Worm (Caenorhabditis elegans): Measurements from ENCODE around the gene odr-4.

Gene odr-4

ce11 chrIII:6690490-6690889 lies 40.1 kb upstream of the odr-4 start (continued):
- no peak for TF ChIP-seq ceh-90 (tag; optimal IDR thresholded peaks at IDR 0.05)
- TF ChIP-seq nhr-76 (tag; optimal IDR thresholded peaks at IDR 0.05): no peak
- TF ChIP-seq aha-1 (tag; optimal IDR thresholded peaks at IDR 0.05): no peak
- no peak for TF ChIP-seq hlh-4 (tag; optimal IDR thresholded peaks at IDR 0.05)
- no peak for TF ChIP-seq lir-3 (tag; optimal IDR thresholded peaks at IDR 0.05; ENCODE audit: poor library complexity)
- no peak for TF ChIP-seq hpl-2 (GFP tag; optimal IDR thresholded peaks at IDR 0.05)
- no peak for TF ChIP-seq xbp-1 (tag; optimal IDR thresholded peaks at IDR 0.05)
- TF ChIP-seq unc-30 (tag; optimal IDR thresholded peaks at IDR 0.05): no peak
- TF ChIP-seq ceh-8 (GFP tag; optimal IDR thresholded peaks at IDR 0.05): no peak
- TF ChIP-seq grh-1 (GFP tag; IDR thresholded peaks at IDR 0.05): no peak
- TF ChIP-seq tbx-2 (tag; optimal IDR thresholded peaks at IDR 0.05): no peak

- TF ChIP-seq irx-1 (tag; optimal IDR thresholded peaks at IDR 0.05) (no peak), pqm-1 (tag; optimal IDR thresholded peaks at IDR 0.05) (peak; percentile 58), lin-35 (GFP tag; optimal IDR thresholded peaks at IDR 0.05) (peak in 1 of 2 experiments; percentile 20), efl-1 (optimal IDR thresholded peaks at IDR 0.05) (no peak), efl-1 (GFP tag; optimal IDR thresholded peaks at IDR 0.05 in 1 of 2) (peak in 1 of 2 experiments; percentile 57), elt-2 (tag; optimal IDR thresholded peaks at IDR 0.05) (peak; percentile 73), nhr-11 (tag; optimal IDR thresholded peaks at IDR 0.05) (no peak), lin-14 (GFP tag; optimal IDR thresholded peaks at IDR 0.05) (peak; percentile 23), dsc-1 (tag; optimal IDR thresholded peaks at IDR 0.05) (no peak), dpl-1 (GFP tag; optimal IDR thresholded peaks at IDR 0.05) (no peak), snpc-4 (tag; optimal IDR thresholded peaks at IDR 0.05) (no peak)
Measured at ce11 chrIII:6693285-6693684, 37.3 kb upstream of the odr-4 start.

DNA sequence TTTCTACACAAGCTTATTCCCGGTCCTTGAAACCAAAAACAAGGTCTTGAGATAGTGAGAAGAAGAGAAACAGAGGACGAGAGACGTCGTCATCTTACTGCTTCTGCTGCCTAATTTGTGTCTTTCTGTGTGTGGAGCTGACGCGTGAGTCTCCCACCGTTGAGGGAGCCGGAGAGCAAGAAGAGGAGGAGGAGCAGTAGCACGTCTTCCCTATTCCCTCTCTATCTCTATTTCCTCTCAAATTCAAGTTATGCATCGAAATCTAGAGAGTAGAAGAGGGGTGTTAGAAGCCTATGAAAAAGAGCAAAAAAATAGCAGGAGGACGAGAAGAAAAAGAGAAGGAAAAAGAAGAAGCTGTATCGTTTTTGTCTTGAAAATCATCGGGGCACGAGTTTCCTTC lies 35.4 kb upstream of the odr-4 start:
- peak; percentile 46 for TF ChIP-seq snu-23 (GFP tag; optimal IDR thresholded peaks at IDR 0.05)
- TF ChIP-seq efl-1 (optimal IDR thresholded peaks at IDR 0.05): peak; percentile 37 to 56
- TF ChIP-seq efl-1 (GFP tag; optimal IDR thresholded peaks at IDR 0.05 in 1 of 2): peak; percentile 5 to 26
- peak; percentile 70 for TF ChIP-seq fkh-8 (tag; optimal IDR thresholded peaks at IDR 0.05)
- no peak for TF ChIP-seq rnt-1 (tag; optimal IDR thresholded peaks at IDR 0.05)
- TF ChIP-seq sup-37 (GFP tag; optimal IDR thresholded peaks at IDR 0.05): no peak
- no peak for TF ChIP-seq unc-62 (GFP tag; optimal IDR thresholded peaks at IDR 0.05)
- peak in 1 of 2 experiments; percentile 15 for TF ChIP-seq lin-35 (GFP tag; optimal IDR thresholded peaks at IDR 0.05)
- TF ChIP-seq lsy-2 (tag; optimal IDR thresholded peaks at IDR 0.05): peak in 1 of 2 experiments; percentile 59
- TF ChIP-seq dpl-1 (GFP tag; optimal IDR thresholded peaks at IDR 0.05): peak in 1 of 3 experiments; percentile 35
- TF ChIP-seq C04F5.9 (tag; optimal IDR thresholded peaks at IDR 0.05): no peak
- peak; percentile 45 for TF ChIP-seq ceh-8 (GFP tag; optimal IDR thresholded peaks at IDR 0.05)
- no peak for TF ChIP-seq sox-4 (tag; optimal IDR thresholded peaks at IDR 0.05)
- TF ChIP-seq nhr-47 (tag; optimal IDR thresholded peaks at IDR 0.05): peak; percentile 60
- peak; percentile 47 for TF ChIP-seq swsn-7 (tag; optimal IDR thresholded peaks at IDR 0.05)
- peak; percentile 73 for TF ChIP-seq egl-13 (tag; optimal IDR thresholded peaks at IDR 0.05)
- peak; percentile 20 for TF ChIP-seq dsc-1 (tag; optimal IDR thresholded peaks at IDR 0.05)
- no peak for TF ChIP-seq C16A3.4 (tag; optimal IDR thresholded peaks at IDR 0.05)
- peak; percentile 71 for TF ChIP-seq unc-86 (tag; optimal IDR thresholded peaks at IDR 0.05)
- TF ChIP-seq nhr-77 (tag; optimal IDR thresholded peaks at IDR 0.05): no peak
- TF ChIP-seq tbx-2 (tag; optimal IDR thresholded peaks at IDR 0.05): peak; percentile 56
- no peak for TF ChIP-seq lir-3 (tag; optimal IDR thresholded peaks at IDR 0.05; ENCODE audit: poor library complexity)
- peak; percentile 63 for TF ChIP-seq nhr-71 (tag; optimal IDR thresholded peaks at IDR 0.05)
- no peak for TF ChIP-seq elt-3 (tag; optimal IDR thresholded peaks at IDR 0.05)
- TF ChIP-seq ceh-82 (tag; optimal IDR thresholded peaks at IDR 0.05): peak in 2 of 3 experiments; percentile 34 to 71
- peak; percentile 89 for TF ChIP-seq lin-14 (GFP tag; optimal IDR thresholded peaks at IDR 0.05)
- TF ChIP-seq jun-1 (tag; optimal IDR thresholded peaks at IDR 0.05): peak; percentile 5
- no peak for TF ChIP-seq nhr-20 (tag; optimal IDR thresholded peaks at IDR 0.05)
- TF ChIP-seq mep-1 (tag; optimal IDR thresholded peaks at IDR 0.05): peak; percentile 45
- peak; percentile 92 for TF ChIP-seq fkh-10 (GFP tag; optimal IDR thresholded peaks at IDR 0.05)
- TF ChIP-seq nhr-19 (GFP tag; conservative IDR thresholded peaks at IDR 0.05): 0 out of 2 replicates have a peak, but pooled peaks have one; percentile 4
- no peak for TF ChIP-seq nhr-12 (tag; optimal IDR thresholded peaks at IDR 0.05)
- peak; percentile 20 for TF ChIP-seq xbp-1 (tag; optimal IDR thresholded peaks at IDR 0.05)
- no peak for TF ChIP-seq hlh-17 (GFP tag; optimal IDR thresholded peaks at IDR 0.05; ENCODE audit: borderline replicate concordance)
- TF ChIP-seq fos-1 (tag; optimal IDR thresholded peaks at IDR 0.05): peak; percentile 29
- peak; percentile 91 for TF ChIP-seq isw-1 (GFP tag; IDR thresholded peaks at IDR 0.05)
